Worm (Caenorhabditis elegans) whole organism, early embryonic: ENCODE results near the gene hot-6.

Experiments
- B0310.2 ChIP-seq: sonication (generic microtip); optimal IDR thresholded peaks from 2 replicates; lab custom pipeline; 2016; ENCODE audit warnings: mild to moderate bottlenecking, missing genetic modification characterization, missing compliant biosample characterization
- F13C5.2 ChIP-seq: sonication (generic microtip); optimal IDR thresholded peaks from 2 replicates; lab custom pipeline; 2017; ENCODE audit warnings: mild to moderate bottlenecking, missing genetic modification characterization, inconsistent platforms, missing compliant biosample characterization
- aly-1 ChIP-seq: sonication (generic microtip); optimal IDR thresholded peaks from 2 replicates; lab custom pipeline; 2016; ENCODE audit warnings: missing genetic modification characterization, missing compliant biosample characterization
- ama-1 ChIP-seq: fragments of 150-350 bp; optimal IDR thresholded peaks from 2 replicates; lab custom pipeline; 2014
- ceh-13 ChIP-seq: fragments of 200-800 bp; sonication (Bioruptor generic); optimal IDR thresholded peaks from 2 replicates; lab custom pipeline; 2018; ENCODE audit warnings: mild to moderate bottlenecking, missing genetic modification characterization, missing compliant biosample characterization
- ceh-36 ChIP-seq: sonication (generic microtip); optimal IDR thresholded peaks from 2 replicates; lab custom pipeline; 2016; ENCODE audit warnings: missing genetic modification characterization, inconsistent platforms, missing compliant biosample characterization
- ets-7 ChIP-seq: sonication (generic microtip); optimal IDR thresholded peaks from 2 replicates; lab custom pipeline; 2016; ENCODE audit warnings: missing genotype, missing genetic modification characterization, missing compliant biosample characterization
- flt-1 ChIP-seq: fragments of 200-800 bp; sonication (Bioruptor generic); IDR thresholded peaks from 2 replicates; pipeline ENCODE4 v1.3.6; 2022; ENCODE audit warnings: missing genetic modification characterization, missing compliant biosample characterization
- hmbx-1 ChIP-seq: sonication (generic microtip); optimal IDR thresholded peaks from 2 replicates; lab custom pipeline; 2016; ENCODE audit warnings: mild to moderate bottlenecking, missing genetic modification characterization, missing compliant biosample characterization
- hmg-4 ChIP-seq: fragments of 200-800 bp; sonication (Bioruptor generic); optimal IDR thresholded peaks from 2 replicates; lab custom pipeline; 2018; ENCODE audit warnings: mild to moderate bottlenecking, missing genetic modification characterization, missing compliant biosample characterization
- hnd-1 ChIP-seq: sonication (generic microtip); optimal IDR thresholded peaks from 2 replicates; lab custom pipeline; 2016; ENCODE audit warnings: missing genetic modification characterization, missing compliant biosample characterization
- pes-1 ChIP-seq: fragments of 200-800 bp; sonication (Bioruptor generic); IDR thresholded peaks from 2 replicates; pipeline ENCODE4 v1.3.6; 2022; ENCODE audit warnings: missing genetic modification reagents, missing genetic modification characterization, missing compliant biosample characterization
- scrt-1 ChIP-seq: fragments of 200-800 bp; sonication (Bioruptor generic); IDR thresholded peaks from 2 replicates; pipeline ENCODE4 v1.3.6; 2022; ENCODE audit warnings: missing genetic modification characterization, missing compliant biosample characterization
- sea-1 ChIP-seq: fragments of 200-800 bp; sonication (Bioruptor generic); conservative IDR thresholded peaks from 2 replicates; pipeline ENCODE4 v1.3.6; 2022; ENCODE audit warnings: missing genetic modification characterization, missing compliant biosample characterization
- tbx-11 ChIP-seq: fragments of 200-800 bp; sonication (Bioruptor generic); IDR thresholded peaks from 2 replicates; pipeline ENCODE4 v1.3.6; 2022; ENCODE audit warnings: missing genetic modification characterization, missing compliant biosample characterization
- tbx-37 ChIP-seq: fragments of 200-800 bp; sonication (Bioruptor generic); conservative IDR thresholded peaks from 2 replicates; pipeline ENCODE4 v1.3.6; 2022; ENCODE audit warnings: missing genetic modification reagents, missing genetic modification characterization, missing compliant biosample characterization
- tra-4 ChIP-seq: sonication (generic microtip); optimal IDR thresholded peaks from 2 replicates; lab custom pipeline; 2017; ENCODE audit warnings: missing genetic modification characterization, missing compliant biosample characterization

The hot-6 gene

ce11 chrV:11013179-11013578, 9.6 kb downstream of the hot-6 start:
- TF ChIP-seq hmg-4: no peak
- no peak for TF ChIP-seq hmbx-1 (tag; lab: Kevin White, UChicago)
- no peak for TF ChIP-seq ama-1
- no peak for TF ChIP-seq tra-4
- TF ChIP-seq ceh-13 (GFP tag; lab: Kevin White, UChicago): no peak
- no peak for TF ChIP-seq scrt-1 (GFP tag; lab: Robert Waterston, UW)
- TF ChIP-seq sea-1 (GFP tag; lab: Robert Waterston, UW): no peak
- TF ChIP-seq aly-1 (tag; lab: Kevin White, UChicago): no peak
- no peak for TF ChIP-seq ets-7
- no peak for TF ChIP-seq tbx-37 (GFP tag; lab: Robert Waterston, UW)
- TF ChIP-seq ceh-36 (tag; lab: Kevin White, UChicago): no peak
- no peak for TF ChIP-seq B0310.2
- no peak for TF ChIP-seq hnd-1
- no peak for TF ChIP-seq pes-1 (GFP tag; lab: Robert Waterston, UW)
- no peak for TF ChIP-seq tbx-11 (GFP tag; lab: Robert Waterston, UW)
- no peak for TF ChIP-seq flt-1 (GFP tag; lab: Robert Waterston, UW)

- TF ChIP-seq hnd-1 (no peak), aly-1 (tag; lab: Kevin White, UChicago) (no peak), flt-1 (GFP tag; lab: Robert Waterston, UW) (no peak), sea-1 (GFP tag; lab: Robert Waterston, UW) (no peak), tra-4 (no peak), tbx-37 (GFP tag; lab: Robert Waterston, UW) (no peak), pes-1 (GFP tag; lab: Robert Waterston, UW) (no peak), B0310.2 (no peak), tbx-11 (GFP tag; lab: Robert Waterston, UW) (no peak)
Observed at ce11 chrV:11012419-11012818, 10.3 kb downstream of the hot-6 start, which contains the start of gene C13G3.1. Gene C13G3.1 (minus strand): TSS chrV:11012465.

- no peak for TF ChIP-seq hmbx-1 (tag; lab: Kevin White, UChicago)
- TF ChIP-seq hnd-1: no peak
- no peak for TF ChIP-seq B0310.2
- no peak for TF ChIP-seq F13C5.2
- TF ChIP-seq ets-7: no peak
- no peak for TF ChIP-seq tbx-37 (GFP tag; lab: Robert Waterston, UW)
- no peak for TF ChIP-seq ama-1
- no peak for TF ChIP-seq pes-1 (GFP tag; lab: Robert Waterston, UW)
- TF ChIP-seq hmg-4: no peak
- no peak for TF ChIP-seq tbx-11 (GFP tag; lab: Robert Waterston, UW)
- no peak for TF ChIP-seq sea-1 (GFP tag; lab: Robert Waterston, UW)
- TF ChIP-seq aly-1 (tag; lab: Kevin White, UChicago): no peak
Observed at ce11 chrV:11011807-11012206, 10.9 kb downstream of the hot-6 start.

- no peak for TF ChIP-seq aly-1 (tag; lab: Kevin White, UChicago)
- TF ChIP-seq ets-7: no peak
- no peak for TF ChIP-seq tbx-11 (GFP tag; lab: Robert Waterston, UW)
- TF ChIP-seq ceh-13 (GFP tag; lab: Kevin White, UChicago): no peak
Observed at ce11 chrV:11010768-11011167, 12.0 kb downstream of the hot-6 start.

- TF ChIP-seq ama-1 (no peak), ceh-36 (tag; lab: Kevin White, UChicago) (no peak), sea-1 (GFP tag; lab: Robert Waterston, UW) (no peak), ceh-13 (GFP tag; lab: Kevin White, UChicago) (no peak), ets-7 (no peak), tra-4 (no peak), scrt-1 (GFP tag; lab: Robert Waterston, UW) (no peak), B0310.2 (no peak), tbx-37 (GFP tag; lab: Robert Waterston, UW) (no peak), hmbx-1 (tag; lab: Kevin White, UChicago) (no peak), pes-1 (GFP tag; lab: Robert Waterston, UW) (no peak), aly-1 (tag; lab: Kevin White, UChicago) (no peak), hmg-4 (no peak), flt-1 (GFP tag; lab: Robert Waterston, UW) (no peak), F13C5.2 (no peak), hnd-1 (no peak)
Observed at ce11 chrV:11009124-11009524, 13.6 kb downstream of the hot-6 start.

- TF ChIP-seq sea-1 (GFP tag; lab: Robert Waterston, UW) (no peak), ets-7 (no peak), ceh-36 (tag; lab: Kevin White, UChicago) (no peak), tbx-37 (GFP tag; lab: Robert Waterston, UW) (no peak), flt-1 (GFP tag; lab: Robert Waterston, UW) (no peak), aly-1 (tag; lab: Kevin White, UChicago) (no peak), hmbx-1 (tag; lab: Kevin White, UChicago) (no peak), pes-1 (GFP tag; lab: Robert Waterston, UW) (no peak), ceh-13 (GFP tag; lab: Kevin White, UChicago) (no peak), F13C5.2 (no peak), tra-4 (no peak), ama-1 (no peak), tbx-11 (GFP tag; lab: Robert Waterston, UW) (no peak), hnd-1 (no peak), scrt-1 (GFP tag; lab: Robert Waterston, UW) (no peak), B0310.2 (no peak), hmg-4 (no peak)
Observed at ce11 chrV:11007651-11008050, 15.1 kb downstream of the hot-6 start.

ce11 chrV:11004094-11004493, 18.6 kb downstream of the hot-6 start:
- TF ChIP-seq sea-1 (GFP tag; lab: Robert Waterston, UW) (no peak), ets-7 (no peak), ceh-13 (GFP tag; lab: Kevin White, UChicago) (no peak), ama-1 (no peak), tra-4 (no peak), F13C5.2 (no peak), scrt-1 (GFP tag; lab: Robert Waterston, UW) (no peak), ceh-36 (tag; lab: Kevin White, UChicago) (no peak), hmg-4 (no peak), tbx-37 (GFP tag; lab: Robert Waterston, UW) (no peak)

- TF ChIP-seq F13C5.2 (no peak), tbx-11 (GFP tag; lab: Robert Waterston, UW) (no peak)
Observed at ce11 chrV:11002434-11002833, 20.3 kb downstream of the hot-6 start, which contains the start of gene F53B7.4. Gene F53B7.4 (minus strand): TSS chrV:11002534.
